Worm (Caenorhabditis elegans): ENCODE measurements around the gene K10D11.2.

DNA sequence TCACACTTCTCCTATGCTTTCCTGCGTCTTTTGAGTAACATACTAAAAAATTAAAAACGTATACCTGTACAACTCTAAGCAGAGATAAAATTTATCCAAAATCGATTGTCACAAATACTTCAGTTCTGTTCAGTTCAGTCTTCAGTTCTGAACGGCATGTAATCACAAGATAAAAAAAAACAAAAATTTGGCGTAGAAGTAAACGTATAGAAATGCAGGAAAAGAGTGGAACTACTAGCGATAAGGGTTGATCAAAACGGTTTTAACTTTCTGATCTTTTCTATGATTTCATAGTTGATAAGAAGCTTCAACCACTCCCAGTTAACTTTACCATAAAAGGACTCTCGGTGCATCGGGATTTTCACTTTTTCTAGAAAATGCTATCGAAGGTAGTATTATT lies 13.7 kb upstream of the K10D11.2 start, which contains the start of gene dod-22:
- no peak for TF ChIP-seq ets-7 (tag; optimal IDR thresholded peaks at IDR 0.05)
- no peak for TF ChIP-seq ama-1 (optimal IDR thresholded peaks at IDR 0.05)
- TF ChIP-seq hmg-4 (GFP tag; optimal IDR thresholded peaks at IDR 0.05) = no peak
- no peak for TF ChIP-seq scrt-1 (GFP tag; IDR thresholded peaks at IDR 0.05)
- no peak for TF ChIP-seq B0310.2 (tag; optimal IDR thresholded peaks at IDR 0.05)
- TF ChIP-seq flt-1 (GFP tag; IDR thresholded peaks at IDR 0.05) = no peak
- TF ChIP-seq tra-4 (tag; optimal IDR thresholded peaks at IDR 0.05) = no peak
- no peak for TF ChIP-seq pes-1 (GFP tag; IDR thresholded peaks at IDR 0.05)
- TF ChIP-seq F13C5.2 (tag; optimal IDR thresholded peaks at IDR 0.05) = no peak

All from whole organism, early embryonic.